Worm (Caenorhabditis elegans) whole organism, midembryonic: ENCODE measurements around the gene Y39H10A.1.

Experiments used
- T22C8.4 ChIP-seq: fragments of 200-800 bp; sonication (Bioruptor generic); IDR thresholded peaks from 2 replicates; pipeline ENCODE4 v1.3.6; 2022; ENCODE audit warnings: missing genetic modification characterization, missing compliant biosample characterization
- cog-1 ChIP-seq: sonication (generic microtip); optimal IDR thresholded peaks from 2 replicates; lab custom pipeline; 2016; ENCODE audit warnings: missing genetic modification characterization, missing compliant biosample characterization
- flt-1 ChIP-seq: fragments of 200-800 bp; sonication (Bioruptor generic); IDR thresholded peaks from 2 replicates; pipeline ENCODE4 v1.3.6; 2022; ENCODE audit warnings: missing genetic modification characterization, missing compliant biosample characterization
- klf-2 ChIP-seq: fragments of 200-800 bp; sonication (Bioruptor generic); conservative IDR thresholded peaks from 2 replicates; pipeline ENCODE4 v1.3.6; 2022; ENCODE audit warnings: missing genetic modification reagents, missing genetic modification characterization, missing compliant biosample characterization
- med-1 ChIP-seq: sonication (generic microtip); optimal IDR thresholded peaks from 2 replicates; lab custom pipeline; 2017; ENCODE audit warnings: missing genetic modification characterization, mild to moderate bottlenecking, missing compliant biosample characterization, antibody characterized with exemption, missing genetic modification reagents; ENCODE audit not compliant: insufficient read depth
- ref-1 ChIP-seq: fragments of 200-800 bp; sonication (Bioruptor generic); conservative IDR thresholded peaks from 2 replicates; pipeline ENCODE4 v1.3.6; 2022; ENCODE audit warnings: missing genetic modification reagents, missing genetic modification characterization, missing compliant biosample characterization
- tab-1 ChIP-seq: fragments of 200-800 bp; sonication (Bioruptor generic); IDR thresholded peaks from 2 replicates; pipeline ENCODE4 v1.3.6; 2022; ENCODE audit warnings: missing genetic modification characterization, missing compliant biosample characterization
- ztf-23 ChIP-seq: fragments of 200-800 bp; sonication (Bioruptor generic); IDR thresholded peaks from 2 replicates; pipeline ENCODE4 v1.3.6; 2022; ENCODE audit warnings: missing genetic modification reagents, missing genetic modification characterization, missing compliant biosample characterization
- ztf-29 ChIP-seq: fragments of 200-800 bp; sonication (Bioruptor generic); IDR thresholded peaks from 2 replicates; pipeline ENCODE4 v1.3.6; 2022; ENCODE audit warnings: missing genetic modification reagents, missing genetic modification characterization, missing compliant biosample characterization

Y39H10A.1 gene

ce11 chrV:3808336-3808735 lies 41.3 kb downstream of the Y39H10A.1 start, which contains the start of gene srw-6:
TSS of gene srw-6 (plus strand) at chrV:3808636.
- no peak for TF ChIP-seq klf-2 (GFP tag; lab: Robert Waterston, UW)
- TF ChIP-seq ref-1 (GFP tag; lab: Robert Waterston, UW) = no peak
- no peak for TF ChIP-seq tab-1
- TF ChIP-seq ztf-29 (GFP tag; lab: Robert Waterston, UW) = no peak
- no peak for TF ChIP-seq flt-1 (GFP tag; lab: Robert Waterston, UW)
- no peak for TF ChIP-seq ztf-23 (GFP tag; lab: Robert Waterston, UW)
- no peak for TF ChIP-seq T22C8.4
- no peak for TF ChIP-seq med-1 (GFP tag; lab: Kevin White, UChicago)
- TF ChIP-seq cog-1 = no peak

ce11 chrV:3810035-3810434 lies 43.0 kb downstream of the Y39H10A.1 start:
- no peak for TF ChIP-seq ref-1 (GFP tag; lab: Robert Waterston, UW)
- TF ChIP-seq T22C8.4 = no peak
- TF ChIP-seq flt-1 (GFP tag; lab: Robert Waterston, UW) = no peak

- TF ChIP-seq ref-1 (GFP tag; lab: Robert Waterston, UW) (no peak), med-1 (GFP tag; lab: Kevin White, UChicago) (no peak), ztf-23 (GFP tag; lab: Robert Waterston, UW) (no peak), klf-2 (GFP tag; lab: Robert Waterston, UW) (no peak), ztf-29 (GFP tag; lab: Robert Waterston, UW) (no peak), cog-1 (no peak), tab-1 (no peak), T22C8.4 (no peak), flt-1 (GFP tag; lab: Robert Waterston, UW) (no peak)
These were observed 44.5 kb downstream of the Y39H10A.1 start, which contains the start of gene scl-13 for ce11 chrV:3811541-3811940. TSS of gene scl-13 (minus strand) at chrV:3811641.

ce11 chrV:3812291-3812690 lies 45.3 kb downstream of the Y39H10A.1 start, which contains the start of gene scl-12:
TSS of gene scl-12 (plus strand) at chrV:3812591.
- no peak for TF ChIP-seq klf-2 (GFP tag; lab: Robert Waterston, UW)
- TF ChIP-seq ztf-23 (GFP tag; lab: Robert Waterston, UW) = no peak
- no peak for TF ChIP-seq T22C8.4
- TF ChIP-seq ztf-29 (GFP tag; lab: Robert Waterston, UW) = no peak
- no peak for TF ChIP-seq cog-1
- no peak for TF ChIP-seq tab-1

ce11 chrV:3814009-3814408 lies 47.0 kb downstream of the Y39H10A.1 start:
- TF ChIP-seq tab-1 = no peak
- TF ChIP-seq klf-2 (GFP tag; lab: Robert Waterston, UW) = no peak
- TF ChIP-seq cog-1 = no peak
- no peak for TF ChIP-seq ref-1 (GFP tag; lab: Robert Waterston, UW)
- no peak for TF ChIP-seq ztf-29 (GFP tag; lab: Robert Waterston, UW)
- no peak for TF ChIP-seq T22C8.4
- no peak for TF ChIP-seq med-1 (GFP tag; lab: Kevin White, UChicago)
- no peak for TF ChIP-seq flt-1 (GFP tag; lab: Robert Waterston, UW)
- no peak for TF ChIP-seq ztf-23 (GFP tag; lab: Robert Waterston, UW)

ce11 chrV:3814938-3815337 lies 47.9 kb downstream of the Y39H10A.1 start, which contains the start of gene H10D18.1:
TSS of gene H10D18.1 (plus strand) at chrV:3815214.
- no peak for TF ChIP-seq ztf-29 (GFP tag; lab: Robert Waterston, UW)
- no peak for TF ChIP-seq ref-1 (GFP tag; lab: Robert Waterston, UW)
- no peak for TF ChIP-seq flt-1 (GFP tag; lab: Robert Waterston, UW)
- no peak for TF ChIP-seq med-1 (GFP tag; lab: Kevin White, UChicago)
- no peak for TF ChIP-seq cog-1
- no peak for TF ChIP-seq tab-1
- TF ChIP-seq ztf-23 (GFP tag; lab: Robert Waterston, UW) = no peak
- no peak for TF ChIP-seq T22C8.4
- TF ChIP-seq klf-2 (GFP tag; lab: Robert Waterston, UW) = no peak
